Fruit fly (Drosophila melanogaster): Measurements from ENCODE around the gene Lcp65Ag3.

DNA sequence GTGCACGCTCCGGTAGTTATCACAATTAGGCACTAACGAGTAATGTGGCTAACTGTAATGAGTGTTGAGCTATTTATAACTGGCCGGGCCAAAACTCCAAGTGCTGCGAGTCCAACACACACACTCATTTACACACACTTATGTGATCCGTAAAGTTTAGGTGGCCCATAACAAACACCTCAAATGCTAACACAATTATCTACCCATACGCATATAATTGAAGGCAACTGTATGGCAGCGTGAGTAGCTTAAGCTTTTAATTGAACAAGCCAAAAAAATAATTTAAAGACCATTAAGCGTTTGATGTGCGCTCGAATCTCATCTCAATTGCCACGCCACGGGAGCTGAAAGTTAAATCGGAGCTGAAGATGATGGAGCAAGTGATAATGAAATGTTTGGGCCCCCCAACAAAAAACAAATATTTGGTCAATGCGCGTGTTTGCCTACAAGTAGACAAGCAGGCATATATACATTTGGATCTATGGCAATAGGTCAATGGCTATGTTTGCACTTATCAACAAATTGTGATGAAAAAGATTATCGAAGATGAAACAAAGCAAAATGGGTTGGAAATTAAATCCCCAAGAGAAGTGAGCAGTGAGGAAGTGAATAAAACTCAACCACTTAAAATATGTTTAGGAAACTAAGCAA, 9.3 kb upstream of the Lcp65Ag3 start, which contains the start of gene Cpr65Av:
- TF ChIP-seq sv (GFP tag; optimal IDR thresholded peaks at IDR 0.05) = no peak
- no peak for TF ChIP-seq psq (GFP tag; optimal IDR thresholded peaks at IDR 0.05)
- TF ChIP-seq Hnf4 (GFP tag; optimal IDR thresholded peaks at IDR 0.05) = no peak
- TF ChIP-seq lola (GFP tag; optimal IDR thresholded peaks at IDR 0.05) = no peak
- no peak for TF ChIP-seq sage (GFP tag; optimal IDR thresholded peaks at IDR 0.05)
- no peak for TF ChIP-seq OdsH (GFP tag; optimal IDR thresholded peaks at IDR 0.05)
- no peak for TF ChIP-seq dl (GFP tag; optimal IDR thresholded peaks at IDR 0.05; ENCODE audit: insufficient read depth in 1 of 2, partially characterized antibody in 2 of 2)
- no peak for TF ChIP-seq Jra (GFP tag; optimal IDR thresholded peaks at IDR 0.05)
- TF ChIP-seq ey (GFP tag; optimal IDR thresholded peaks at IDR 0.05) = no peak
- no peak for TF ChIP-seq Vsx2 (GFP tag; optimal IDR thresholded peaks at IDR 0.05; ENCODE audit: partially characterized antibody)
